Worm (Caenorhabditis elegans): ENCODE data around the gene F10G7.9.

- no peak for TF ChIP-seq ceh-82 (tag; optimal IDR thresholded peaks at IDR 0.05)
- TF ChIP-seq fkh-10 (GFP tag; optimal IDR thresholded peaks at IDR 0.05), result no peak
- no peak for TF ChIP-seq nhr-28 (tag; optimal IDR thresholded peaks at IDR 0.05)
- TF ChIP-seq ztf-4 (tag; optimal IDR thresholded peaks at IDR 0.05), result no peak
- no peak for TF ChIP-seq nhr-25 (tag; optimal IDR thresholded peaks at IDR 0.05)
- TF ChIP-seq nhr-12 (tag; optimal IDR thresholded peaks at IDR 0.05), result no peak
- no peak for TF ChIP-seq zag-1 (tag; optimal IDR thresholded peaks at IDR 0.05)
- TF ChIP-seq R02D3.7 (tag; optimal IDR thresholded peaks at IDR 0.05), result no peak
- no peak for TF ChIP-seq egl-27 (tag; optimal IDR thresholded peaks at IDR 0.05)
- TF ChIP-seq ama-1 (optimal IDR thresholded peaks at IDR 0.05), result no peak
- TF ChIP-seq snpc-4 (tag; optimal IDR thresholded peaks at IDR 0.05), result no peak
- TF ChIP-seq daf-12 (tag; optimal IDR thresholded peaks at IDR 0.05), result no peak
Observed at ce11 chrII:4696055-4696454, 10.2 kb downstream of the F10G7.9 start.

Data from whole organism, L3 larva.